Fruit fly (Drosophila melanogaster) whole organism, embryonic: ENCODE data around the gene CG15382.

Source experiments
- Asciz ChIP-seq: fragments of 200-800 bp; sonication (Bioruptor generic); optimal IDR thresholded peaks from 2 replicates; lab custom pipeline; 2017; ENCODE audit warnings: missing biosample characterization, mild to moderate bottlenecking, missing genetic modification characterization, missing genetic modification reagents
- Atf3 ChIP-seq: fragments of 200-800 bp; sonication (Bioruptor generic); optimal IDR thresholded peaks from 3 replicates; lab custom pipeline; 2016; ENCODE audit warnings: missing biosample characterization, missing genetic modification characterization
- CG1024 ChIP-seq: fragments of 200-800 bp; sonication (Bioruptor generic); IDR thresholded peaks from 2 replicates; pipeline ENCODE4 v1.3.6; 2022; ENCODE audit warnings: missing biosample characterization, missing genetic modification characterization
- CG10565 ChIP-seq: fragments of 200-800 bp; sonication (Bioruptor generic); optimal IDR thresholded peaks from 3 replicates; lab custom pipeline; 2016; ENCODE audit warnings: missing biosample characterization, mild to moderate bottlenecking, missing genetic modification characterization
- CG11560 ChIP-seq: fragments of 200-800 bp; sonication (Bioruptor generic); IDR thresholded peaks from 3 replicates; pipeline ENCODE4 v1.3.6; 2022; ENCODE audit warnings: missing biosample characterization, missing genetic modification characterization
- CG12219 ChIP-seq: fragments of 200-800 bp; sonication (Bioruptor generic); optimal IDR thresholded peaks from 3 replicates; lab custom pipeline; 2018; ENCODE audit warnings: missing biosample characterization, mild to moderate bottlenecking, missing genetic modification characterization
- CG12744 ChIP-seq: fragments of 200-800 bp; sonication (Bioruptor generic); optimal IDR thresholded peaks from 2 replicates; lab custom pipeline; 2016; ENCODE audit warnings: missing biosample characterization, missing genetic modification characterization
- CG13287 ChIP-seq: fragments of 200-800 bp; sonication (Bioruptor generic); IDR thresholded peaks from 2 replicates; pipeline ENCODE4 v1.3.6; 2022; ENCODE audit warnings: missing biosample characterization, missing genetic modification characterization; ENCODE audit not compliant: partially characterized antibody
- CG14860 ChIP-seq: fragments of 200-800 bp; sonication (Bioruptor generic); IDR thresholded peaks from 3 replicates; pipeline ENCODE4 v1.3.6; 2022; ENCODE audit warnings: missing biosample characterization, missing genetic modification characterization; ENCODE audit not compliant: partially characterized antibody
- CG15011 ChIP-seq: fragments of 200-800 bp; sonication (Bioruptor generic); optimal IDR thresholded peaks from 3 replicates; lab custom pipeline; 2018; ENCODE audit warnings: missing biosample characterization, mild to moderate bottlenecking, missing genetic modification characterization
- CG15601 ChIP-seq: fragments of 200-800 bp; sonication (Bioruptor generic); optimal IDR thresholded peaks from 3 replicates; lab custom pipeline; 2019; ENCODE audit warnings: missing biosample characterization, mild to moderate bottlenecking, missing genetic modification characterization, moderate library complexity
- CG15696 ChIP-seq: fragments of 200-800 bp; sonication (Bioruptor generic); optimal IDR thresholded peaks from 2 replicates; lab custom pipeline; 2019; ENCODE audit warnings: missing biosample characterization, mild to moderate bottlenecking, missing genetic modification characterization, moderate library complexity
- CG17829 ChIP-seq: fragments of 200-800 bp; optimal IDR thresholded peaks from 2 replicates; lab custom pipeline; 2019; ENCODE audit warnings: missing biosample characterization, mild to moderate bottlenecking, missing genetic modification characterization, moderate library complexity
- CG18011 ChIP-seq: fragments of 200-800 bp; sonication (Bioruptor generic); optimal IDR thresholded peaks from 2 replicates; lab custom pipeline; 2017; ENCODE audit warnings: missing biosample characterization, missing genetic modification characterization, mild to moderate bottlenecking, moderate library complexity, missing genotype
- CG2199 ChIP-seq: fragments of 200-800 bp; sonication (Bioruptor generic); IDR thresholded peaks from 3 replicates; pipeline ENCODE4 v1.3.6; 2022; ENCODE audit warnings: missing biosample characterization, missing genetic modification characterization
- CG30431 ChIP-seq: fragments of 200-800 bp; sonication (Bioruptor generic); optimal IDR thresholded peaks from 2 replicates; lab custom pipeline; 2017; ENCODE audit warnings: missing biosample characterization, missing genetic modification characterization
- CG3065 ChIP-seq: fragments of 200-800 bp; sonication (Bioruptor generic); optimal IDR thresholded peaks from 2 replicates; lab custom pipeline; 2016; ENCODE audit warnings: missing biosample characterization, missing genetic modification characterization
- CG3726 ChIP-seq: fragments of 200-800 bp; sonication (Bioruptor generic); IDR thresholded peaks from 3 replicates; pipeline ENCODE4, ENCODE4 v1.3.6; 2022; ENCODE audit warnings: missing biosample characterization, missing genetic modification characterization
- CG6654 ChIP-seq: fragments of 200-800 bp; sonication (Bioruptor generic); optimal IDR thresholded peaks from 2 replicates; lab custom pipeline; 2017; ENCODE audit warnings: missing biosample characterization, mild to moderate bottlenecking, missing genetic modification characterization
- CG6854 ChIP-seq: fragments of 200-800 bp; sonication (Bioruptor generic); optimal IDR thresholded peaks from 3 replicates; lab custom pipeline; 2017; ENCODE audit warnings: missing biosample characterization, mild to moderate bottlenecking, missing genetic modification characterization
- CG7357 ChIP-seq: fragments of 200-800 bp; sonication (Bioruptor generic); IDR thresholded peaks from 3 replicates; pipeline ENCODE4 v1.3.6; 2022; ENCODE audit warnings: missing biosample characterization, missing genetic modification characterization
- CG7928 ChIP-seq: fragments of 200-800 bp; sonication (Bioruptor generic); optimal IDR thresholded peaks from 2 replicates; lab custom pipeline; 2017; ENCODE audit warnings: missing biosample characterization, mild to moderate bottlenecking, missing genetic modification characterization
- CG8944 ChIP-seq: fragments of 200-800 bp; sonication (Bioruptor generic); optimal IDR thresholded peaks from 3 replicates; lab custom pipeline; 2016; ENCODE audit warnings: missing biosample characterization, missing genetic modification characterization
- Ets65A ChIP-seq: fragments of 200-800 bp; sonication (Bioruptor generic); peaks from one replicate; lab custom pipeline; 2016; ENCODE audit warnings: missing biosample characterization, missing genetic modification characterization
- HLH54F ChIP-seq: fragments of 200-800 bp; sonication (Bioruptor generic); optimal IDR thresholded peaks from 3 replicates; lab custom pipeline; 2016; ENCODE audit warnings: missing biosample characterization, missing genetic modification characterization
- Hmx ChIP-seq: fragments of 200-800 bp; sonication (Bioruptor generic); optimal IDR thresholded peaks from 2 replicates; lab custom pipeline; 2016; ENCODE audit warnings: missing biosample characterization, missing genetic modification characterization
- Oaz ChIP-seq: fragments of 200-800 bp; sonication (Bioruptor generic); IDR thresholded peaks from 2 replicates; pipeline ENCODE4 v1.3.6; 2022; ENCODE audit warnings: missing biosample characterization, missing genetic modification characterization
- TFAM ChIP-seq: fragments of 200-800 bp; sonication (Bioruptor generic); optimal IDR thresholded peaks from 2 replicates; lab custom pipeline; 2017; ENCODE audit warnings: missing biosample characterization, missing genetic modification characterization, inconsistent platforms
- Tbp ChIP-seq: fragments of >200 bp; optimal IDR thresholded peaks from 2 replicates; lab custom pipeline; 2018; ENCODE audit warnings: missing biosample characterization, missing genetic modification characterization
- Trl ChIP-seq, 3 experiments: fragments of >200 bp in 2 of 3; fragments of 200-800 bp in 1 of 3; sonication (Bioruptor generic) in 1 of 3; optimal IDR thresholded peaks; 2 replicates in 1 of 3; 3 replicates in 2 of 3; lab custom pipeline; 2016 to 2017; ENCODE audit warnings: missing biosample characterization in 1 of 3, missing genetic modification characterization in 1 of 3
- ap ChIP-seq: fragments of 200-800 bp; sonication (Bioruptor generic); IDR thresholded peaks from 2 replicates; pipeline ENCODE4 v1.3.6; 2022; ENCODE audit warnings: missing biosample characterization, missing genetic modification characterization
- chinmo ChIP-seq: fragments of 200-800 bp; sonication (Bioruptor generic); IDR thresholded peaks from 4 replicates; pipeline ENCODE4 v1.3.6; 2022; ENCODE audit warnings: missing biosample characterization, missing genetic modification characterization; ENCODE audit not compliant: partially characterized antibody
- dan ChIP-seq: fragments of 200-800 bp; sonication (Bioruptor generic); IDR thresholded peaks from 2 replicates; pipeline ENCODE4 v1.3.6; 2022; ENCODE audit warnings: missing biosample characterization, missing genetic modification characterization
- danr ChIP-seq: fragments of 200-800 bp; sonication (Bioruptor generic); IDR thresholded peaks from 2 replicates; pipeline ENCODE4 v1.3.6; 2022; ENCODE audit warnings: missing biosample characterization, missing genetic modification characterization
- disco-r ChIP-seq: fragments of 200-800 bp; sonication (Bioruptor generic); optimal IDR thresholded peaks from 2 replicates; lab custom pipeline; 2016; ENCODE audit warnings: missing biosample characterization, missing genetic modification characterization
- dysf ChIP-seq: fragments of 200-800 bp; sonication (Bioruptor generic); IDR thresholded peaks from 3 replicates; pipeline ENCODE4 v1.3.6; 2022; ENCODE audit warnings: missing biosample characterization, missing genetic modification characterization
- esg ChIP-seq: fragments of 200-800 bp; sonication (Bioruptor generic); conservative IDR thresholded peaks from 2 replicates; pipeline ENCODE4 v1.3.6; 2022; ENCODE audit warnings: missing biosample characterization, missing genetic modification characterization
- fd102C ChIP-seq: fragments of 200-800 bp; sonication (Bioruptor generic); optimal IDR thresholded peaks from 2 replicates; lab custom pipeline; 2018; ENCODE audit warnings: missing biosample characterization, mild to moderate bottlenecking, missing genetic modification characterization, moderate library complexity
- gcm ChIP-seq: fragments of 200-800 bp; sonication (Bioruptor generic); optimal IDR thresholded peaks from 2 replicates; lab custom pipeline; 2019; ENCODE audit warnings: missing biosample characterization, mild to moderate bottlenecking, missing genetic modification characterization, moderate library complexity
- gsb ChIP-seq: fragments of 200-800 bp; sonication (Bioruptor generic); IDR thresholded peaks from 2 replicates; pipeline ENCODE4 v1.3.6; 2022; ENCODE audit warnings: missing biosample characterization, missing genetic modification characterization
- hb ChIP-seq: fragments of 200-800 bp; sonication (Bioruptor generic); IDR thresholded peaks from 3 replicates; pipeline ENCODE4 v1.3.6; 2022; ENCODE audit warnings: missing biosample characterization, missing genetic modification characterization; ENCODE audit not compliant: partially characterized antibody
- p53 ChIP-seq: fragments of 200-800 bp; sonication (Bioruptor generic); optimal IDR thresholded peaks from 2 replicates; lab custom pipeline; 2016; ENCODE audit warnings: missing biosample characterization, missing genetic modification characterization
- pita ChIP-seq: fragments of 200-800 bp; sonication (Bioruptor generic); optimal IDR thresholded peaks from 2 replicates; lab custom pipeline; 2017; ENCODE audit warnings: missing biosample characterization, mild to moderate bottlenecking, missing genetic modification characterization
- repo ChIP-seq: fragments of 200-800 bp; sonication (Bioruptor generic); optimal IDR thresholded peaks from 2 replicates; lab custom pipeline; 2016; ENCODE audit warnings: missing biosample characterization, missing genetic modification characterization
- run ChIP-seq: fragments of 200-800 bp; sonication (Bioruptor generic); optimal IDR thresholded peaks from 3 replicates; lab custom pipeline; 2018; ENCODE audit warnings: missing biosample characterization, mild to moderate bottlenecking, missing genetic modification characterization
- sens ChIP-seq: fragments of 200-800 bp; sonication (Bioruptor generic); peaks from one replicate; lab custom pipeline; 2016; ENCODE audit warnings: missing biosample characterization, missing genetic modification characterization
- toy ChIP-seq: fragments of 200-800 bp; sonication (Bioruptor generic); IDR thresholded peaks from 2 replicates; pipeline ENCODE4 v1.3.6; 2022; ENCODE audit warnings: missing biosample characterization, missing genetic modification characterization
- tx ChIP-seq: fragments of 200-800 bp; sonication (Bioruptor generic); optimal IDR thresholded peaks from 2 replicates; lab custom pipeline; 2016; ENCODE audit warnings: missing biosample characterization, missing genetic modification characterization
- vvl ChIP-seq: fragments of 200-800 bp; sonication (Bioruptor generic); IDR thresholded peaks from 2 replicates; pipeline ENCODE4 v1.3.6; 2022; ENCODE audit warnings: missing biosample characterization, missing genetic modification characterization
- zen2 ChIP-seq: fragments of 200-800 bp; sonication (Bioruptor generic); IDR thresholded peaks from 3 replicates; pipeline ENCODE4 v1.3.6; 2022; ENCODE audit warnings: missing biosample characterization, missing genetic modification characterization; ENCODE audit not compliant: partially characterized antibody
- zf30C ChIP-seq: fragments of 200-800 bp; sonication (Bioruptor generic); optimal IDR thresholded peaks from 3 replicates; lab custom pipeline; 2018; ENCODE audit warnings: missing biosample characterization, mild to moderate bottlenecking, missing genetic modification characterization

CG15382 gene

dm6 chr2L:2147208-2147607 lies 8.3 kb upstream of the CG15382 start, which contains the start of the genes CG11723 and Tbcd (continued):
- TF ChIP-seq Trl (optimal IDR thresholded peaks at IDR 0.05; lab: Kevin White, UChicago) (no peak), Trl (GFP tag; optimal IDR thresholded peaks at IDR 0.05; lab: Kevin White, UChicago) (peak; percentile 87), dysf (peak; percentile 94), Oaz (GFP tag; lab: Robert Waterston, UW) (peak; percentile 86), chinmo (GFP tag; lab: Robert Waterston, UW) (no peak), CG30431 (peak; percentile 82), zen2 (no peak), tx (GFP tag; lab: Kevin White, UChicago) (peak; percentile 89), CG11560 (tag; lab: Robert Waterston, UW) (peak; percentile 56; the same call in 1 of the 3 replicates), Tbp (GFP tag; lab: Kevin White, UChicago) (no peak), Ets65A (GFP tag; lab: Kevin White, UChicago) (peak; percentile 97), CG15011 (GFP tag; lab: Kevin White, UChicago) (peak; percentile 66), CG3065 (GFP tag; lab: Kevin White, UChicago) (peak; percentile 61), CG8944 (GFP tag; lab: Kevin White, UChicago) (peak; percentile 88), HLH54F (peak; percentile 89), CG17829 (tag; lab: Kevin White, UChicago) (peak; percentile 90), CG6854 (GFP tag; lab: Kevin White, UChicago) (peak; percentile 68), CG1024 (peak; percentile 80), CG6654 (GFP tag; lab: Kevin White, UChicago) (peak; percentile 63), CG13287 (peak; percentile 64), CG7928 (peak; percentile 66), TFAM (GFP tag; lab: Kevin White, UChicago) (peak; percentile 24), sens (GFP tag; lab: Kevin White, UChicago) (no peak), Atf3 (GFP tag; lab: Kevin White, UChicago) (peak; percentile 83), dan (GFP tag; lab: Robert Waterston, UW) (peak; percentile 70), gsb (GFP tag; lab: Robert Waterston, UW) (peak; percentile 75), hb (GFP tag; lab: Robert Waterston, UW) (no peak), fd102C (GFP tag; lab: Kevin White, UChicago) (peak; percentile 29), vvl (GFP tag; lab: Robert Waterston, UW) (peak; percentile 97), esg (GFP tag; lab: Robert Waterston, UW) (peak; percentile 92), Hmx (GFP tag; lab: Kevin White, UChicago) (no peak), CG12744 (GFP tag; lab: Kevin White, UChicago) (peak; percentile 73), repo (peak; percentile 73), CG7357 (GFP tag; lab: Robert Waterston, UW) (peak; percentile 84), disco-r (GFP tag; lab: Kevin White, UChicago) (peak; percentile 79), CG12219 (GFP tag; lab: Kevin White, UChicago) (peak; percentile 80), run (tag; lab: Kevin White, UChicago) (no peak), toy (GFP tag; lab: Robert Waterston, UW) (peak; percentile 76; the same call in 1 of the 2 replicates), ap (GFP tag; lab: Robert Waterston, UW) (peak; percentile 90), CG10565 (GFP tag; lab: Kevin White, UChicago) (no peak), CG15696 (tag; lab: Kevin White, UChicago) (peak; percentile 82), CG18011 (peak; percentile 84), p53 (GFP tag; lab: Kevin White, UChicago) (peak; percentile 64), gcm (GFP tag; lab: Kevin White, UChicago) (no peak), CG15601 (no peak), CG3726 (GFP tag; lab: Robert Waterston, UW) (peak; percentile 88), Asciz (no peak), zf30C (GFP tag; lab: Kevin White, UChicago) (no peak), CG14860 (GFP tag; lab: Robert Waterston, UW) (no peak), danr (GFP tag; lab: Robert Waterston, UW) (peak; percentile 77), pita (no peak), CG2199 (GFP tag; lab: Robert Waterston, UW) (peak; percentile 87; the same call in 2 of the 3 replicates)
